Worm (Caenorhabditis elegans) whole organism, late embryonic: ENCODE data around the gene srz-72.

Source experiments
- ceh-18 ChIP-seq: sonication (generic microtip); optimal IDR thresholded peaks from 2 replicates; lab custom pipeline; 2016; ENCODE audit warnings: missing genetic modification characterization, missing compliant biosample characterization
- hlh-15 ChIP-seq: sonication (generic microtip); optimal IDR thresholded peaks from 2 replicates; lab custom pipeline; 2016; ENCODE audit warnings: missing genetic modification characterization, missing compliant biosample characterization
- nhr-232 ChIP-seq: sonication (generic microtip); optimal IDR thresholded peaks from 2 replicates; lab custom pipeline; 2016; ENCODE audit warnings: missing genetic modification characterization, missing compliant biosample characterization
- pha-4 ChIP-seq: fragments of 150-350 bp; optimal IDR thresholded peaks from 2 replicates; lab custom pipeline; 2018; ENCODE audit warnings: missing biosample characterization, missing genetic modification reagents, missing genetic modification characterization
- pqm-1 ChIP-seq: sonication (generic microtip); optimal IDR thresholded peaks from 2 replicates; lab custom pipeline; 2016; ENCODE audit warnings: missing genetic modification characterization, missing compliant biosample characterization
- unc-55 ChIP-seq: sonication (generic microtip); optimal IDR thresholded peaks from 2 replicates; lab custom pipeline; 2017; ENCODE audit warnings: missing biosample characterization, missing genetic modification reagents, missing genetic modification characterization

- TF ChIP-seq ceh-18 (tag; lab: Kevin White, UChicago), result no peak
- TF ChIP-seq unc-55, result no peak
- no peak for TF ChIP-seq pqm-1 (tag; lab: Kevin White, UChicago)
- TF ChIP-seq nhr-232 (tag; lab: Kevin White, UChicago), result no peak
- no peak for TF ChIP-seq pha-4 (tag; lab: Kevin White, UChicago)
- no peak for TF ChIP-seq hlh-15 (tag; lab: Kevin White, UChicago)
Observed at ce11 chrIV:16330508-16330907, 31.6 kb downstream of the srz-72 start.
